Fruit fly (Drosophila melanogaster) whole organism, prepupa: ENCODE measurements around the gene Acp29AB.

Experiments used
- Blimp-1 ChIP-seq: fragments of 200-800 bp; sonication (Bioruptor generic); optimal IDR thresholded peaks from 3 replicates; lab custom pipeline; 2017; ENCODE audit warnings: missing biosample characterization, missing genetic modification characterization, mild to moderate bottlenecking, moderate library complexity, missing genetic modification reagents
- CG11762 ChIP-seq: fragments of 200-800 bp; sonication (Bioruptor generic); optimal IDR thresholded peaks from 3 replicates; lab custom pipeline; 2016; ENCODE audit warnings: missing biosample characterization, missing genetic modification characterization; ENCODE audit not compliant: insufficient read depth
- CG11902 ChIP-seq: fragments of 200-800 bp; sonication (Bioruptor generic); optimal IDR thresholded peaks from 3 replicates; lab custom pipeline; 2016; ENCODE audit warnings: missing biosample characterization, missing genetic modification characterization
- CG6792 ChIP-seq: fragments of 200-800 bp; sonication (Bioruptor generic); optimal IDR thresholded peaks from 3 replicates; lab custom pipeline; 2016; ENCODE audit warnings: missing biosample characterization, missing genetic modification characterization
- CG8119 ChIP-seq: fragments of 200-800 bp; sonication (Bioruptor generic); IDR thresholded peaks from 3 replicates; pipeline ENCODE4 v1.3.6; 2022; ENCODE audit warnings: missing biosample characterization, missing genetic modification characterization
- CG9139 ChIP-seq: fragments of 200-800 bp; sonication (Bioruptor generic); optimal IDR thresholded peaks from 3 replicates; lab custom pipeline; 2017; ENCODE audit warnings: missing biosample characterization, mild to moderate bottlenecking, missing genetic modification characterization
- Ets96B ChIP-seq: fragments of 200-800 bp; optimal IDR thresholded peaks from 2 replicates; lab custom pipeline; 2019; ENCODE audit warnings: missing biosample characterization, mild to moderate bottlenecking, missing genetic modification characterization, moderate library complexity
- Gug ChIP-seq: fragments of 200-800 bp; sonication (Bioruptor generic); IDR thresholded peaks from 2 replicates; pipeline ENCODE4 v1.3.6; 2022; ENCODE audit warnings: missing biosample characterization, missing genetic modification characterization
- Hr4 ChIP-seq: fragments of 200-800 bp; sonication (Bioruptor generic); optimal IDR thresholded peaks from 3 replicates; lab custom pipeline; 2016; ENCODE audit warnings: missing biosample characterization, missing genetic modification characterization
- Met ChIP-seq: fragments of 200-800 bp; sonication (Bioruptor generic); optimal IDR thresholded peaks from 3 replicates; lab custom pipeline; 2016; ENCODE audit warnings: missing biosample characterization, missing genetic modification characterization
- dac ChIP-seq: fragments of 200-800 bp; sonication (Bioruptor generic); optimal IDR thresholded peaks from 2 replicates; lab custom pipeline; 2017; ENCODE audit warnings: missing biosample characterization, mild to moderate bottlenecking, missing genetic modification characterization
- lz ChIP-seq: fragments of 200-800 bp; sonication (Bioruptor generic); optimal IDR thresholded peaks from 3 replicates; lab custom pipeline; 2016; ENCODE audit warnings: missing biosample characterization, missing genetic modification characterization
- pdm3 ChIP-seq: fragments of 200-800 bp; sonication (Bioruptor generic); optimal IDR thresholded peaks from 3 replicates; lab custom pipeline; 2016; ENCODE audit warnings: missing biosample characterization, missing genetic modification characterization

- TF ChIP-seq dac (GFP tag; lab: Kevin White, UChicago) (no peak), Ets96B (tag; lab: Kevin White, UChicago) (peak; percentile 20), pdm3 (GFP tag; lab: Kevin White, UChicago) (no peak), Blimp-1 (GFP tag; lab: Kevin White, UChicago) (no peak), CG8119 (GFP tag; lab: Robert Waterston, UW) (no peak), CG11902 (GFP tag; lab: Kevin White, UChicago) (no peak), CG6792 (GFP tag; lab: Kevin White, UChicago) (no peak), lz (no peak), Hr4 (GFP tag; lab: Kevin White, UChicago) (peak; percentile 3), Met (GFP tag; lab: Kevin White, UChicago) (peak; percentile 40), Gug (no peak), CG9139 (GFP tag; lab: Kevin White, UChicago) (no peak), CG11762 (GFP tag; lab: Kevin White, UChicago) (no peak)
Measured at dm6 chr2L:8423460-8424089, 30.6 kb upstream of the Acp29AB start.
